Worm (Caenorhabditis elegans) whole organism, L1 larva: ENCODE data around the gene nsun-5.

Experiments
- ama-1 ChIP-seq: fragments of 150-350 bp; optimal IDR thresholded peaks from 2 replicates; lab custom pipeline; 2014
- mab-9 ChIP-seq: fragments of 200-800 bp; sonication (Bioruptor generic); IDR thresholded peaks from 2 replicates; pipeline ENCODE4 v1.3.6; 2022; ENCODE audit warnings: missing genetic modification reagents, missing genetic modification characterization, missing compliant biosample characterization
- pqm-1 ChIP-seq: sonication (generic microtip); optimal IDR thresholded peaks from 3 replicates; lab custom pipeline; 2017; ENCODE audit warnings: missing biosample characterization, missing genetic modification characterization
- unc-62 ChIP-seq: fragments of 150-350 bp; optimal IDR thresholded peaks from 2 replicates; lab custom pipeline; 2014; ENCODE audit warnings: missing biosample characterization, missing genetic modification reagents, missing genetic modification characterization

ce11 chrII:14940980-14941379 is 28.4 kb upstream of the nsun-5 start:
- TF ChIP-seq mab-9 (GFP tag; lab: Robert Waterston, UW) (no peak), unc-62 (no peak), ama-1 (lab: Kevin White, UChicago) (no peak), pqm-1 (no peak)
